Fruit fly (Drosophila melanogaster): ENCODE measurements around the gene Orc5.

Gene Orc5

dm6 chr2L:13838647-13839390, 9.2 kb downstream of the Orc5 start (continued):
- TF ChIP-seq vfl (GFP tag; optimal IDR thresholded peaks at IDR 0.05) (no peak), Hey (tag; optimal IDR thresholded peaks at IDR 0.05) (no peak), ATbp (GFP tag; optimal IDR thresholded peaks at IDR 0.05) (peak; percentile 67), wdn (GFP tag; IDR thresholded peaks at IDR 0.05) (no peak), hkb (optimal IDR thresholded peaks at IDR 0.05) (no peak), hkb (GFP tag; IDR thresholded peaks at IDR 0.05) (peak; percentile 34; the same call in 1 of the 2 replicates), Bdp1 (GFP tag; optimal IDR thresholded peaks at IDR 0.05) (peak; percentile 36), ttk (GFP tag; IDR thresholded peaks at IDR 0.05) (no peak), D19B (GFP tag; optimal IDR thresholded peaks at IDR 0.05) (no peak), Oaz (GFP tag; IDR thresholded peaks at IDR 0.05) (no peak), CG3281 (GFP tag; optimal IDR thresholded peaks at IDR 0.05) (peak; percentile 25), prd (optimal IDR thresholded peaks at IDR 0.05) (no peak), prd (GFP tag; IDR thresholded peaks at IDR 0.05) (no peak; the same call in 1 of the 3 replicates), CG2889 (GFP tag; IDR thresholded peaks at IDR 0.05) (no peak), fru (optimal IDR thresholded peaks at IDR 0.05) (no peak), Dek (tag; optimal IDR thresholded peaks at IDR 0.05) (peak; percentile 27), sqz (GFP tag; optimal IDR thresholded peaks at IDR 0.05) (no peak), CG3407 (GFP tag; optimal IDR thresholded peaks at IDR 0.05) (peak; percentile 34), gsb (GFP tag; IDR thresholded peaks at IDR 0.05) (no peak), CG17912 (GFP tag; optimal IDR thresholded peaks at IDR 0.05) (no peak), tup (GFP tag; optimal IDR thresholded peaks at IDR 0.05) (no peak), CG14014 (GFP tag; IDR thresholded peaks at IDR 0.05) (no peak; the same call in 1 of the 2 replicates), az2 (GFP tag; optimal IDR thresholded peaks at IDR 0.05) (no peak), so (GFP tag; IDR thresholded peaks at IDR 0.05) (no peak), CG4282 (GFP tag; optimal IDR thresholded peaks at IDR 0.05) (no peak), CG14441 (GFP tag; IDR thresholded peaks at IDR 0.05) (peak; percentile 19; the same call in 1 of the 2 replicates), en (GFP tag; optimal IDR thresholded peaks at IDR 0.05) (no peak), CG11398 (GFP tag; optimal IDR thresholded peaks at IDR 0.05) (peak; percentile 40), Nf-YC (tag; optimal IDR thresholded peaks at IDR 0.05) (peak; percentile 38), CG12744 (GFP tag; optimal IDR thresholded peaks at IDR 0.05) (no peak), MTF-1 (GFP tag; optimal IDR thresholded peaks at IDR 0.05; ENCODE audit: borderline replicate concordance) (peak; percentile 5), HmgZ (tag; optimal IDR thresholded peaks at IDR 0.05) (no peak), CG17612 (GFP tag; IDR thresholded peaks at IDR 0.05) (no peak), CG17385 (GFP tag; optimal IDR thresholded peaks at IDR 0.05) (no peak), pfk (GFP tag; optimal IDR thresholded peaks at IDR 0.05) (no peak), CG17802 (tag; optimal IDR thresholded peaks at IDR 0.05) (no peak), Mad (GFP tag; optimal IDR thresholded peaks at IDR 0.05) (no peak), Doc3 (GFP tag; IDR thresholded peaks at IDR 0.05; ENCODE audit: partially characterized antibody) (no peak), CG11560 (tag; IDR thresholded peaks at IDR 0.05) (no peak), schlank (tag; optimal IDR thresholded peaks at IDR 0.05) (peak; percentile 11), CG13775 (GFP tag; optimal IDR thresholded peaks at IDR 0.05) (no peak), CG7556 (GFP tag; optimal IDR thresholded peaks at IDR 0.05) (no peak), Scr (GFP tag; IDR thresholded peaks at IDR 0.05; ENCODE audit: partially characterized antibody) (no peak), bsh (GFP tag; optimal IDR thresholded peaks at IDR 0.05) (peak in 1 of 2 experiments; percentile 31), disco-r (GFP tag; optimal IDR thresholded peaks at IDR 0.05) (no peak), tio (GFP tag; optimal IDR thresholded peaks at IDR 0.05) (no peak), CG33557 (GFP tag; optimal IDR thresholded peaks at IDR 0.05) (no peak), CG18764 (GFP tag; optimal IDR thresholded peaks at IDR 0.05) (no peak), Ptx1 (GFP tag; IDR thresholded peaks at IDR 0.05) (no peak), fd96Cb (tag; optimal IDR thresholded peaks at IDR 0.05) (no peak), CG31388 (GFP tag; optimal IDR thresholded peaks at IDR 0.05) (no peak)

Measured in whole organism, embryonic.